Fruit fly (Drosophila melanogaster) whole organism, embryonic: ENCODE data around the gene CG1092.
A peak's percentile ranks its signal among the peaks of the same experiment; 100 is the strongest.

Experiments used
- Abd-B ChIP-seq: fragments of 200-800 bp; sonication (Bioruptor generic); optimal IDR thresholded peaks from 2 replicates; lab custom pipeline; 2018; ENCODE audit warnings: missing biosample characterization, mild to moderate bottlenecking, missing genetic modification characterization, moderate library complexity
- CG10543 ChIP-seq: fragments of 200-800 bp; sonication (Bioruptor generic); optimal IDR thresholded peaks from 3 replicates; lab custom pipeline; 2017; ENCODE audit warnings: missing biosample characterization, mild to moderate bottlenecking, missing genetic modification characterization, moderate library complexity
- CG10979 ChIP-seq: fragments of 200-800 bp; sonication (Bioruptor generic); optimal IDR thresholded peaks from 2 replicates; lab custom pipeline; 2018; ENCODE audit warnings: missing biosample characterization, mild to moderate bottlenecking, missing genetic modification characterization, moderate library complexity
- CG11093 ChIP-seq: fragments of 200-800 bp; sonication (Bioruptor generic); IDR thresholded peaks from 3 replicates; pipeline ENCODE4 v1.3.6; 2022; ENCODE audit warnings: missing biosample characterization, missing genetic modification characterization
- CG1233 ChIP-seq: fragments of 200-800 bp; sonication (Bioruptor generic); optimal IDR thresholded peaks from 4 replicates; lab custom pipeline; 2018; ENCODE audit warnings: missing biosample characterization, mild to moderate bottlenecking, missing genetic modification characterization
- CG12942 ChIP-seq: fragments of 200-800 bp; sonication (Bioruptor generic); optimal IDR thresholded peaks from 3 replicates; lab custom pipeline; 2016; ENCODE audit warnings: missing biosample characterization, missing genetic modification characterization
- CG13123 ChIP-seq: fragments of 200-800 bp; sonication (Bioruptor generic); optimal IDR thresholded peaks from 2 replicates; lab custom pipeline; 2016; ENCODE audit warnings: missing biosample characterization, missing genetic modification characterization
- CG14050 ChIP-seq: fragments of 200-800 bp; sonication (Bioruptor generic); IDR thresholded peaks from 3 replicates; pipeline ENCODE4 v1.3.6; 2022; ENCODE audit warnings: missing biosample characterization, missing genetic modification characterization
- CG15269 ChIP-seq: fragments of 200-800 bp; sonication (Bioruptor generic); optimal IDR thresholded peaks from 2 replicates; lab custom pipeline; 2018; ENCODE audit warnings: missing biosample characterization, mild to moderate bottlenecking, missing genetic modification characterization, moderate library complexity
- CG1603 ChIP-seq: fragments of 200-800 bp; sonication (Bioruptor generic); optimal IDR thresholded peaks from 2 replicates; lab custom pipeline; 2019; ENCODE audit warnings: missing biosample characterization, mild to moderate bottlenecking, missing genetic modification characterization, moderate library complexity
- CG16779 ChIP-seq: fragments of 200-800 bp; sonication (Bioruptor generic); IDR thresholded peaks from 2 replicates; pipeline ENCODE4 v1.3.6; 2022; ENCODE audit warnings: missing biosample characterization, missing genetic modification characterization
- CG2116 ChIP-seq: fragments of 200-800 bp; sonication (Bioruptor generic); optimal IDR thresholded peaks from 3 replicates; lab custom pipeline; 2018; ENCODE audit warnings: missing biosample characterization, mild to moderate bottlenecking, missing genetic modification characterization
- CG31224 ChIP-seq: fragments of 200-800 bp; sonication (Bioruptor generic); IDR thresholded peaks from 2 replicates; pipeline ENCODE4 v1.3.6; 2022; ENCODE audit warnings: missing biosample characterization, missing genetic modification characterization
- CG32532 ChIP-seq: fragments of 200-800 bp; sonication (Bioruptor generic); IDR thresholded peaks from 2 replicates; pipeline ENCODE4 v1.3.6; 2022; ENCODE audit warnings: missing biosample characterization, missing genetic modification characterization
- CG32767 ChIP-seq: fragments of 200-800 bp; sonication (Bioruptor generic); IDR thresholded peaks from 2 replicates; pipeline ENCODE4 v1.3.6; 2022; ENCODE audit warnings: missing biosample characterization, missing genetic modification characterization
- CG3847 ChIP-seq: fragments of 200-800 bp; sonication (Bioruptor generic); IDR thresholded peaks from 2 replicates; pipeline ENCODE4 v1.3.6; 2022; ENCODE audit warnings: missing biosample characterization, missing genetic modification characterization
- CG7963 ChIP-seq: fragments of 200-800 bp; sonication (Bioruptor generic); IDR thresholded peaks from 3 replicates; pipeline ENCODE4 v1.3.6; 2022; ENCODE audit warnings: missing biosample characterization, missing genetic modification characterization; ENCODE audit not compliant: partially characterized antibody
- CG9437 ChIP-seq: fragments of 200-800 bp; sonication (Bioruptor generic); optimal IDR thresholded peaks from 2 replicates; lab custom pipeline; 2018; ENCODE audit warnings: missing biosample characterization, mild to moderate bottlenecking, missing genetic modification characterization
- CG9932 ChIP-seq: fragments of 200-800 bp; sonication (Bioruptor generic); IDR thresholded peaks from 2 replicates; pipeline ENCODE4 v1.3.6; 2022; ENCODE audit warnings: missing biosample characterization, missing genetic modification characterization
- Dek ChIP-seq: fragments of 200-800 bp; sonication (Bioruptor generic); optimal IDR thresholded peaks from 3 replicates; lab custom pipeline; 2019; ENCODE audit warnings: missing biosample characterization, mild to moderate bottlenecking, missing genetic modification characterization, moderate library complexity
- Dfd ChIP-seq, 2 experiments: fragments of >200 bp; optimal IDR thresholded peaks; 2 replicates each; lab custom pipeline; 2017; ENCODE audit warnings: missing biosample characterization in 2 of 2, missing genetic modification characterization in 2 of 2
- HmgZ ChIP-seq: fragments of 200-800 bp; sonication (Bioruptor generic); optimal IDR thresholded peaks from 2 replicates; lab custom pipeline; 2018; ENCODE audit warnings: missing biosample characterization, mild to moderate bottlenecking, missing genetic modification characterization
- Jarid2 ChIP-seq: fragments of 200-800 bp; sonication (Bioruptor generic); optimal IDR thresholded peaks from 3 replicates; lab custom pipeline; 2017; ENCODE audit warnings: mild to moderate bottlenecking, missing biosample characterization, missing genetic modification reagents, missing genetic modification characterization
- MBD-R2 ChIP-seq: fragments of 200-800 bp; sonication (Bioruptor generic); IDR thresholded peaks from 2 replicates; pipeline ENCODE4 v1.3.6; 2022; ENCODE audit warnings: missing biosample characterization, missing genetic modification characterization
- Nf-YC ChIP-seq: fragments of 200-800 bp; optimal IDR thresholded peaks from 3 replicates; lab custom pipeline; 2019; ENCODE audit warnings: missing biosample characterization, mild to moderate bottlenecking, missing genetic modification characterization, moderate library complexity
- NfI ChIP-seq: fragments of 200-800 bp; sonication (Bioruptor generic); optimal IDR thresholded peaks from 3 replicates; lab custom pipeline; 2018; ENCODE audit warnings: missing biosample characterization, mild to moderate bottlenecking, missing genetic modification characterization, moderate library complexity
- Ravus ChIP-seq: fragments of 200-800 bp; sonication (Bioruptor generic); IDR thresholded peaks from 2 replicates; pipeline ENCODE4 v1.3.6; 2022; ENCODE audit warnings: missing biosample characterization, missing genetic modification characterization
- Rfx ChIP-seq: fragments of 200-800 bp; sonication (Bioruptor generic); IDR thresholded peaks from 2 replicates; pipeline ENCODE4 v1.3.6; 2022; ENCODE audit warnings: missing biosample characterization, missing genetic modification characterization
- YL-1 ChIP-seq: fragments of 200-800 bp; sonication (Bioruptor generic); optimal IDR thresholded peaks from 3 replicates; lab custom pipeline; 2017; ENCODE audit warnings: missing biosample characterization, mild to moderate bottlenecking, missing genetic modification characterization
- cato ChIP-seq: fragments of 200-800 bp; sonication (Bioruptor generic); optimal IDR thresholded peaks from 2 replicates; lab custom pipeline; 2016; ENCODE audit warnings: missing biosample characterization, missing genetic modification characterization, borderline replicate concordance
- dm ChIP-seq: fragments of 200-800 bp; sonication (Bioruptor generic); optimal IDR thresholded peaks from 3 replicates; lab custom pipeline; 2016; ENCODE audit warnings: missing biosample characterization, missing genetic modification characterization
- grau ChIP-seq: fragments of 200-800 bp; optimal IDR thresholded peaks from 3 replicates; lab custom pipeline; 2019; ENCODE audit warnings: missing biosample characterization, mild to moderate bottlenecking, missing genetic modification characterization, moderate library complexity
- insv ChIP-seq, 2 experiments: fragments of 200-800 bp; sonication (Bioruptor generic); optimal IDR thresholded peaks; 3 replicates each; lab custom pipeline; 2016 to 2018; ENCODE audit warnings: missing biosample characterization in 2 of 2, missing genetic modification characterization in 2 of 2
- lab ChIP-seq: fragments of 200-800 bp; sonication (Bioruptor generic); optimal IDR thresholded peaks from 3 replicates; lab custom pipeline; 2017; ENCODE audit warnings: missing biosample characterization, missing genetic modification characterization, mild to moderate bottlenecking, moderate library complexity, missing genetic modification reagents
- lola ChIP-seq, 3 experiments: fragments of >200 bp in 2 of 3; fragments of 200-800 bp in 1 of 3; sonication (Bioruptor generic) in 1 of 3; optimal IDR thresholded peaks; 2 replicates each; lab custom pipeline; 2017 to 2019; ENCODE audit warnings: missing biosample characterization in 3 of 3, missing genetic modification characterization in 3 of 3, mild to moderate bottlenecking in 1 of 3, moderate library complexity in 1 of 3
- peb ChIP-seq: fragments of 200-800 bp; sonication (Bioruptor generic); IDR thresholded peaks from 2 replicates; pipeline ENCODE4 v1.3.6; 2022; ENCODE audit warnings: missing biosample characterization, missing genetic modification characterization
- prd ChIP-seq, 3 experiments: fragments of >200 bp in 2 of 3; fragments of 200-800 bp in 1 of 3; sonication (Bioruptor generic) in 1 of 3; optimal IDR thresholded peaks in 2 of 3; IDR thresholded peaks in 1 of 3; 2 replicates in 2 of 3; 3 replicates in 1 of 3; pipeline versions ENCODE4 v1.3.6 to Lab custom; 2017 to 2022; ENCODE audit warnings: missing biosample characterization in 1 of 3, missing genetic modification characterization in 1 of 3
- sima ChIP-seq: fragments of 200-800 bp; sonication (Bioruptor generic); optimal IDR thresholded peaks from 2 replicates; lab custom pipeline; 2016; ENCODE audit warnings: missing biosample characterization, missing genetic modification characterization
- wek ChIP-seq: fragments of 200-800 bp; sonication (Bioruptor generic); optimal IDR thresholded peaks from 3 replicates; lab custom pipeline; 2018; ENCODE audit warnings: missing biosample characterization, mild to moderate bottlenecking, missing genetic modification characterization, moderate library complexity

Gene CG1092

DNA sequence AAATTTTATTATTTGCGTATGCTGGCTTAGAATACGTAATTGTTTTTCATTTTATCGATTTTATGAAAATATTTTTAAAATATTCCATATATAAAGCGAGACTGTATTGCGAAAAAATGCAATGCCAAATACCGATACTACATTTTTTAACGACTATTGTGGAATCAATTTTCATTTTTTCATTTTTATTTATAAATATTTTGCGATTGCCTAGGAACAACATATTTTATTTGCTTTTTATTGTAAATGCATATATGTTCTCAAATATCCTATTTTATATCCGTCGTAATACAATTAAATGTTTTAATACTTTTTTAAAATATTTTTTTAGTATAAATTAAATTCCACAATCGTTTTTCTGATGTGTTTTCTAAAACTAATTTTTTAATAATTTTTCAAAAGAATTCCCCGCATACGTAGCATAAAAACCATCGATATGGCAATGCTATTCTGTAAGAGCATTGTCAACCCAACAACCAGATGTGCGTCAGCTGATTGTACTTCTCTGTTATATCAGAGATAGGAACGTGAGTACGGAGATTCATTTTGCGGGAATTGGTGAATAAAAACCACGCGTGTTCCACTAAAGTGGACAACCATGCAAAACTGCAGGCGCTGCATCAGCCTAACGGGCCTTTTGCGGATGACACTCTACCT is 44.6 kb downstream of the CG1092 start, which contains the start of gene Suv3 (continued):
- TF ChIP-seq YL-1 (GFP tag; lab: Kevin White, UChicago) = peak; percentile 47
- TF ChIP-seq prd (optimal IDR thresholded peaks at IDR 0.05; lab: Kevin White, UChicago) = no peak
- peak; percentile 49; the same call in 1 of the 3 replicates for TF ChIP-seq prd (GFP tag; IDR thresholded peaks at IDR 0.05; lab: Robert Waterston, UW)
- no peak for TF ChIP-seq peb (GFP tag; lab: Robert Waterston, UW)
- TF ChIP-seq CG2116 (GFP tag; lab: Kevin White, UChicago) = peak; percentile 15
- peak; percentile 2 for TF ChIP-seq Dek
- peak; percentile 93 for TF ChIP-seq wek
- peak; percentile 23 for TF ChIP-seq HmgZ
- TF ChIP-seq CG11093 (GFP tag; lab: Robert Waterston, UW) = no peak
- peak in 1 of 2 experiments; percentile 56 for TF ChIP-seq insv (GFP tag; optimal IDR thresholded peaks at IDR 0.05; lab: Kevin White, UChicago)
- no peak for TF ChIP-seq Ravus
- TF ChIP-seq NfI (GFP tag; lab: Kevin White, UChicago) = peak; percentile 20
- no peak for TF ChIP-seq CG14050 (GFP tag; lab: Robert Waterston, UW)
- no peak for TF ChIP-seq CG7963 (GFP tag; lab: Robert Waterston, UW)
- TF ChIP-seq CG31224 (GFP tag; lab: Robert Waterston, UW) = no peak
- peak; percentile 47 for TF ChIP-seq CG10543
- TF ChIP-seq Dfd (GFP tag; optimal IDR thresholded peaks at IDR 0.05; lab: Kevin White, UChicago) = no peak
- TF ChIP-seq CG32767 (GFP tag; lab: Robert Waterston, UW) = no peak
- TF ChIP-seq CG12942 = no peak
- TF ChIP-seq Rfx = peak; percentile 62; the same call in 1 of the 2 replicates
- TF ChIP-seq Jarid2 (GFP tag; lab: Kevin White, UChicago) = no peak
- peak; percentile 79 for TF ChIP-seq MBD-R2 (GFP tag; lab: Robert Waterston, UW)
- no peak for TF ChIP-seq CG1603 (tag; lab: Kevin White, UChicago)
- peak; percentile 44 for TF ChIP-seq dm (GFP tag; lab: Kevin White, UChicago)
- peak; percentile 33 for TF ChIP-seq Abd-B (GFP tag; lab: Kevin White, UChicago)
- peak; percentile 71 for TF ChIP-seq CG15269 (tag; lab: Kevin White, UChicago)
- no peak for TF ChIP-seq lab (GFP tag; lab: Kevin White, UChicago)
- TF ChIP-seq CG1233 = peak; percentile 47
- peak; percentile 48 for TF ChIP-seq CG10979 (tag; lab: Kevin White, UChicago)
- TF ChIP-seq CG9437 (GFP tag; lab: Kevin White, UChicago) = peak; percentile 15
- no peak for TF ChIP-seq cato (GFP tag; lab: Kevin White, UChicago)
- no peak for TF ChIP-seq CG13123 (GFP tag; lab: Kevin White, UChicago)
- peak; percentile 64 for TF ChIP-seq CG9932
- peak; percentile 63 for TF ChIP-seq Nf-YC (tag; lab: Kevin White, UChicago)
- TF ChIP-seq lola (GFP tag; optimal IDR thresholded peaks at IDR 0.05; lab: Kevin White, UChicago) = peak in 1 of 3 experiments; percentile 55
- no peak for TF ChIP-seq sima (GFP tag; lab: Kevin White, UChicago)
- TF ChIP-seq CG16779 (GFP tag; lab: Robert Waterston, UW) = no peak
- peak; percentile 58 for TF ChIP-seq grau (tag; lab: Kevin White, UChicago)
- peak; percentile 28; the same call in 1 of the 2 replicates for TF ChIP-seq CG32532 (GFP tag; lab: Robert Waterston, UW)
- TF ChIP-seq CG3847 (GFP tag; lab: Robert Waterston, UW) = peak; percentile 42
- TF ChIP-seq, all 482 proteins: peak for 124
